Worm (Caenorhabditis elegans): ENCODE measurements around the gene Y25C1A.14.

DNA sequence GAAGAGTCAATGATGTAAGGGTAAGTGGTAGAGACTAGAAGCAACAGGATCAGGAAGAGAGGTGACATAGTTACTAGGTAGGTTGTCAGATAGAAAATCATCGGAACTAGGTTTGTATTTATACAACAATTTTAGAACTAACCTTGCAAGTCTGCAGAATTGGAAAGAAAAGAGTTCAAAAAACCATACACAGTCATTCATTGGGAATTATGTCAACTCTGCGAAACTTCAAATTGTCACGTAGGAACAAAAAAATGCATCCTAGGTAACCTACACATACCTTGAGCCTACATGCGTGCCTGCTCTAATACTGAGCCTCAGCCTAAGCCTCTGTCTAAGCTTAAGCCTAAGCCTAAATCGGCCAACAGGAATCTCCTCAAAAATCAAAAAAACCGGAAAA is 29.6 kb upstream of the Y25C1A.14 start, which contains the start of gene ins-19:
- TF ChIP-seq C38D4.7 (GFP tag; optimal IDR thresholded peaks at IDR 0.05) (no peak), pha-4 (tag; optimal IDR thresholded peaks at IDR 0.05) (no peak), ama-1 (optimal IDR thresholded peaks at IDR 0.05) (no peak), che-1 (tag; optimal IDR thresholded peaks at IDR 0.05) (no peak), ceh-14 (tag; optimal IDR thresholded peaks at IDR 0.05) (no peak)

Data from whole organism, late embryonic.